Worm (Caenorhabditis elegans) whole organism, L3 larva: ENCODE results near the gene E04D5.5.

Experiments
- R02D3.7 ChIP-seq: fragments of 150-350 bp; optimal IDR thresholded peaks from 2 replicates; lab custom pipeline; 2014; ENCODE audit warnings: missing biosample characterization, missing genetic modification characterization
- ceh-9 ChIP-seq: sonication (generic microtip); optimal IDR thresholded peaks from 2 replicates; lab custom pipeline; 2018; ENCODE audit warnings: missing biosample characterization, missing genetic modification characterization
- elt-1 ChIP-seq: fragments of 150-350 bp; optimal IDR thresholded peaks from 2 replicates; lab custom pipeline; 2014; ENCODE audit warnings: missing biosample characterization, missing genetic modification characterization
- elt-2 ChIP-seq: sonication (generic microtip); optimal IDR thresholded peaks from 2 replicates; lab custom pipeline; 2016; ENCODE audit warnings: missing genetic modification reagents, mild to moderate bottlenecking, missing genetic modification characterization, missing compliant biosample characterization
- hmg-11 ChIP-seq: sonication (generic microtip); optimal IDR thresholded peaks from 2 replicates; lab custom pipeline; 2016; ENCODE audit warnings: missing genetic modification characterization, missing compliant biosample characterization
- jun-1 ChIP-seq: fragments of 150-350 bp; optimal IDR thresholded peaks from 2 replicates; lab custom pipeline; 2014; ENCODE audit warnings: missing biosample characterization, missing genetic modification reagents, missing genetic modification characterization
- pha-4 ChIP-seq: fragments of 150-350 bp; optimal IDR thresholded peaks from 2 replicates; lab custom pipeline; 2014; ENCODE audit warnings: missing biosample characterization, missing genetic modification reagents, missing genetic modification characterization
- skn-1 ChIP-seq: fragments of 150-350 bp; optimal IDR thresholded peaks from 2 replicates; lab custom pipeline; 2014; ENCODE audit warnings: missing biosample characterization, missing genetic modification characterization
- tbx-2 ChIP-seq: sonication (generic microtip); optimal IDR thresholded peaks from 2 replicates; lab custom pipeline; 2016; ENCODE audit warnings: mild to moderate bottlenecking, missing genetic modification characterization, missing compliant biosample characterization
- unc-62 ChIP-seq: fragments of 150-350 bp; sonication (generic microtip); optimal IDR thresholded peaks from 4 replicates; lab custom pipeline; 2014; ENCODE audit warnings: missing biosample characterization, missing genetic modification reagents, missing genetic modification characterization
- zag-1 ChIP-seq: fragments of 150-350 bp; optimal IDR thresholded peaks from 2 replicates; lab custom pipeline; 2014; ENCODE audit warnings: missing biosample characterization, missing genetic modification characterization
- ztf-11 ChIP-seq: fragments of 150-350 bp; optimal IDR thresholded peaks from 2 replicates; lab custom pipeline; 2014; ENCODE audit warnings: missing biosample characterization, missing genetic modification characterization

- TF ChIP-seq R02D3.7 (tag; lab: Kevin White, UChicago) = no peak
- TF ChIP-seq unc-62 (GFP tag; lab: Kevin White, UChicago) = no peak
- TF ChIP-seq elt-2 (tag; lab: Kevin White, UChicago) = no peak
- no peak for TF ChIP-seq skn-1 (tag; lab: Kevin White, UChicago)
- TF ChIP-seq elt-1 (tag; lab: Kevin White, UChicago) = no peak
- TF ChIP-seq pha-4 = no peak
- TF ChIP-seq zag-1 (tag; lab: Kevin White, UChicago) = no peak
- no peak for TF ChIP-seq jun-1 (tag; lab: Kevin White, UChicago)
- no peak for TF ChIP-seq hmg-11 (tag; lab: Kevin White, UChicago)
- no peak for TF ChIP-seq tbx-2
- no peak for TF ChIP-seq ceh-9
- no peak for TF ChIP-seq ztf-11
Observed at ce11 chrII:10410989-10411388, at the start of gene E04D5.5.
